Worm (Caenorhabditis elegans): ENCODE data around the gene R10F2.4.

The R10F2.4 gene

DNA sequence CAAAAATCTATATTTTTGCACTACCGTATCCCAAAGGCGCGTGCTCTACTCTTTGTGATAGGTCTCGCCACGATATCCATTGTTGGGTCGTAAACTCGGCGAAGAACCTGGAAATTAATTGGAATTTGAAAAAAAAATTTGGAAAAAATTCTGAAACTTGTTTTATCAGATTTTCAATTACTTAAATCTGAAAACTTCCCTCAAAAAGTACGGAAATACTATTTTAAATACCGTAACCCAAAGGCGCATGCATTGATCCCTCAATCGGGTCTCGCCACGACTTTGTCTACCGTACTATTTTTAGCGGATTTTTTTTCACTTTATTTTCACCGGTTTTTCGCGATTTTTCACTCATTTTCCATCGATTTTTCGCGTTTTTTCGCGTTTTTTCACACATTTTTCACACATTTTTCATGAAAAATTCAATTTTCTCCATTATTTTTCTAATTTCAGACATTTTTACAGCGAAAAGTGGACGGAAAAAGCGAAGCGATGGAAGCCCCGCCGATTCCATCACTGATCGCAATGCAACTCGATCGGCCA, 23.8 kb upstream of the R10F2.4 start, which contains the start of gene H05C05.1 (continued):
- TF ChIP-seq rpc-1 (optimal IDR thresholded peaks at IDR 0.05) (no peak), rpc-1 (tag; optimal IDR thresholded peaks at IDR 0.05) (no peak), snpc-1.3 (tag; optimal IDR thresholded peaks at IDR 0.05; ENCODE audit: insufficient read depth) (peak; percentile 44), mcd-1 (GFP tag; IDR thresholded peaks at IDR 0.05) (peak; percentile 70), F23B12.7 (tag; optimal IDR thresholded peaks at IDR 0.05; ENCODE audit: insufficient read depth) (no peak), B0336.3 (GFP tag; IDR thresholded peaks at IDR 0.05) (no peak), cebp-1 (GFP tag; IDR thresholded peaks at IDR 0.05) (no peak), cebp-1 (tag; optimal IDR thresholded peaks at IDR 0.05) (no peak), pha-4 (tag; optimal IDR thresholded peaks at IDR 0.05) (no peak), ama-1 (optimal IDR thresholded peaks at IDR 0.05) (no peak), ama-1 (GFP tag; optimal IDR thresholded peaks at IDR 0.05) (no peak), tbp1 (GFP tag; optimal IDR thresholded peaks at IDR 0.05) (peak; percentile 46), nfya-1 (tag; optimal IDR thresholded peaks at IDR 0.05; ENCODE audit: borderline replicate concordance, insufficient read depth) (no peak), nfya-2 (GFP tag; IDR thresholded peaks at IDR 0.05) (no peak), C06A6.2 (GFP tag; conservative IDR thresholded peaks at IDR 0.05) (no peak), lir-1 (GFP tag; conservative IDR thresholded peaks at IDR 0.05) (no peak), repo-1 (tag; optimal IDR thresholded peaks at IDR 0.05) (no peak), ZK185.1 (tag; optimal IDR thresholded peaks at IDR 0.05; ENCODE audit: poor library complexity, severe bottlenecking) (no peak), Y67H2A.10 (GFP tag; conservative IDR thresholded peaks at IDR 0.05) (no peak), F37B4.10 (GFP tag; IDR thresholded peaks at IDR 0.05) (no peak), athp-1 (tag; optimal IDR thresholded peaks at IDR 0.05) (peak; percentile 20), hsf-1 (GFP tag; IDR thresholded peaks at IDR 0.05) (peak; percentile 60; the same call in 1 of the 2 replicates), dox-1 (GFP tag; IDR thresholded peaks at IDR 0.05) (peak; percentile 78), ztf-18 (tag; optimal IDR thresholded peaks at IDR 0.05) (no peak), ceh-79 (tag; optimal IDR thresholded peaks at IDR 0.05) (no peak), xnd-1 (tag; optimal IDR thresholded peaks at IDR 0.05) (peak; percentile 99), lag-1 (GFP tag; IDR thresholded peaks at IDR 0.05) (no peak), F39B2.1 (GFP tag; IDR thresholded peaks at IDR 0.05) (no peak), F22D6.2 (tag; optimal IDR thresholded peaks at IDR 0.05) (no peak), T26A5.8 (tag; optimal IDR thresholded peaks at IDR 0.05) (no peak), B0035.1 (tag; optimal IDR thresholded peaks at IDR 0.05) (no peak), ztf-22 (GFP tag; optimal IDR thresholded peaks at IDR 0.05) (no peak), die-1 (tag; optimal IDR thresholded peaks at IDR 0.05) (no peak), K11D2.4 (GFP tag; IDR thresholded peaks at IDR 0.05) (no peak), egrh-3 (GFP tag; IDR thresholded peaks at IDR 0.05) (no peak), egl-44 (GFP tag; IDR thresholded peaks at IDR 0.05) (no peak), F57A8.1 (GFP tag; optimal IDR thresholded peaks at IDR 0.05) (no peak), egl-18 (GFP tag; IDR thresholded peaks at IDR 0.05) (no peak), F33H1.4 (GFP tag; IDR thresholded peaks at IDR 0.05) (peak; percentile 98), ekl-4 (GFP tag; IDR thresholded peaks at IDR 0.05) (peak; percentile 63), lsy-27 (tag; optimal IDR thresholded peaks at IDR 0.05; ENCODE audit: borderline replicate concordance, insufficient read depth) (no peak), B0261.1 (tag; optimal IDR thresholded peaks at IDR 0.05) (no peak), D2030.7 (GFP tag; IDR thresholded peaks at IDR 0.05) (peak; percentile 80), madf-10 (tag; optimal IDR thresholded peaks at IDR 0.05) (no peak), attf-5 (GFP tag; optimal IDR thresholded peaks at IDR 0.05) (no peak), efl-1 (GFP tag; optimal IDR thresholded peaks at IDR 0.05) (peak; percentile 71), lin-35 (GFP tag; optimal IDR thresholded peaks at IDR 0.05) (no peak), Y53F4B.3 (GFP tag; IDR thresholded peaks at IDR 0.05) (no peak), pbrm-1 (GFP tag; IDR thresholded peaks at IDR 0.05) (no peak), Y53G8AR.9 (GFP tag; conservative IDR thresholded peaks at IDR 0.05) (no peak)
